Worm (Caenorhabditis elegans) whole organism, late embryonic: ENCODE measurements around the gene Y6E2A.10.

Source experiments
- ama-1 ChIP-seq: fragments of 150-350 bp; optimal IDR thresholded peaks from 2 replicates; lab custom pipeline; 2014
- ceh-2 ChIP-seq: sonication (generic microtip); optimal IDR thresholded peaks from 2 replicates; lab custom pipeline; 2016; ENCODE audit warnings: missing genotype, missing genetic modification characterization, missing compliant biosample characterization
- dve-1 ChIP-seq: sonication (generic microtip); optimal IDR thresholded peaks from 2 replicates; lab custom pipeline; 2017; ENCODE audit warnings: antibody characterized with exemption, mild to moderate bottlenecking, missing genetic modification characterization, missing compliant biosample characterization
- ets-4 ChIP-seq: sonication (generic microtip); optimal IDR thresholded peaks from 2 replicates; lab custom pipeline; 2016; ENCODE audit warnings: missing genetic modification characterization, missing compliant biosample characterization
- fkh-10 ChIP-seq: fragments of 150-350 bp; optimal IDR thresholded peaks from 2 replicates; lab custom pipeline; 2014; ENCODE audit warnings: missing biosample characterization, missing genetic modification reagents, missing genetic modification characterization
- hlh-30 ChIP-seq: sonication (generic microtip); optimal IDR thresholded peaks from 2 replicates; lab custom pipeline; 2017; ENCODE audit warnings: antibody characterized with exemption, missing genetic modification characterization, missing compliant biosample characterization; ENCODE audit not compliant: insufficient read depth
- madf-2 ChIP-seq: sonication (generic microtip); optimal IDR thresholded peaks from 2 replicates; lab custom pipeline; 2017; ENCODE audit warnings: missing genetic modification characterization, missing compliant biosample characterization
- mec-3 ChIP-seq: sonication (generic microtip); optimal IDR thresholded peaks from 2 replicates; lab custom pipeline; 2016; ENCODE audit warnings: borderline replicate concordance, missing genetic modification characterization, missing compliant biosample characterization
- nfya-1 ChIP-seq: sonication (generic microtip); optimal IDR thresholded peaks from 2 replicates; lab custom pipeline; 2017; ENCODE audit warnings: missing genetic modification characterization, mild to moderate bottlenecking, missing compliant biosample characterization, antibody characterized with exemption, moderate library complexity
- nhr-11 ChIP-seq: fragments of 150-350 bp; optimal IDR thresholded peaks from 2 replicates; lab custom pipeline; 2014; ENCODE audit warnings: missing biosample characterization, missing genetic modification characterization
- odd-2 ChIP-seq: sonication (generic microtip); optimal IDR thresholded peaks from 2 replicates; lab custom pipeline; 2017; ENCODE audit warnings: antibody characterized with exemption, mild to moderate bottlenecking, missing genetic modification characterization, missing compliant biosample characterization
- unc-86 ChIP-seq: sonication (generic microtip); optimal IDR thresholded peaks from 2 replicates; lab custom pipeline; 2016; ENCODE audit warnings: missing genetic modification characterization, missing compliant biosample characterization

ce11 chrV:15773141-15773540 is 42.8 kb upstream of the Y6E2A.10 start, which contains the start of gene nhr-60:
- TF ChIP-seq ceh-2 (no peak), fkh-10 (GFP tag; lab: Kevin White, UChicago) (no peak), nhr-11 (tag; lab: Kevin White, UChicago) (no peak), hlh-30 (no peak), odd-2 (tag; lab: Kevin White, UChicago) (no peak), ama-1 (lab: Kevin White, UChicago) (no peak), dve-1 (tag; lab: Kevin White, UChicago) (no peak), ets-4 (tag; lab: Kevin White, UChicago) (no peak), nfya-1 (tag; lab: Kevin White, UChicago) (no peak), unc-86 (no peak), mec-3 (tag; lab: Kevin White, UChicago) (no peak), madf-2 (tag; lab: Kevin White, UChicago) (no peak)
